Worm (Caenorhabditis elegans): ENCODE data around the gene gnrr-4.

The gnrr-4 gene

DNA sequence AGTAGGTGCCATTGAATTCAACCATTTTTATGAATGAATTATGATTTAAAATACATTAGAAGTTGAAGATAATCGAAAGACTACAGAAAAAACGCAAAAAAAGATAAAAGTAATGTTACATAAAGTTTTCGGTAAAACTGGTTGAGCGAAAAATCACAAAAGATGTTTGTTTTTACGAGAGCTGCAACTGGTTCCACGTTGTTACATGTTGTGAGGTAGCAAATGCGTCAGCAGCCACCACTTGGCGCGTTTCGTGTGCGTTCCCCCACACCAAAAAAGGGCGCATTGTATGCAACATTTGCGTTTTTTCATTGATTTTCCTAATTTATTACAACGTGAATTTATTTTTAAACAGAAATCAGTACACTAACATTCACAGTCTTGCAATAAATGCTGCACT, 39.0 kb upstream of the gnrr-4 start, which contains the start of gene gakh-1:
Gene gakh-1, plus strand, starts transcription at position 347 of the 400 bp plus-strand sequence.
- TF ChIP-seq xnd-1 (tag; optimal IDR thresholded peaks at IDR 0.05) (no peak), aptf-3 (GFP tag; IDR thresholded peaks at IDR 0.05) (no peak), lir-1 (GFP tag; conservative IDR thresholded peaks at IDR 0.05) (no peak), ceh-40 (GFP tag; IDR thresholded peaks at IDR 0.05) (no peak), mxl-1 (tag; optimal IDR thresholded peaks at IDR 0.05) (no peak), ztf-3 (GFP tag; optimal IDR thresholded peaks at IDR 0.05) (no peak), B0019.2 (GFP tag; conservative IDR thresholded peaks at IDR 0.05) (no peak), pha-4 (tag; optimal IDR thresholded peaks at IDR 0.05) (no peak), nhr-80 (tag; optimal IDR thresholded peaks at IDR 0.05) (peak; percentile 57), rpc-1 (optimal IDR thresholded peaks at IDR 0.05) (no peak), rpc-1 (tag; optimal IDR thresholded peaks at IDR 0.05) (no peak), ekl-4 (GFP tag; IDR thresholded peaks at IDR 0.05) (no peak), ZK185.1 (tag; optimal IDR thresholded peaks at IDR 0.05; ENCODE audit: poor library complexity, severe bottlenecking) (no peak), lsy-27 (tag; optimal IDR thresholded peaks at IDR 0.05; ENCODE audit: borderline replicate concordance, insufficient read depth) (no peak), pbrm-1 (GFP tag; IDR thresholded peaks at IDR 0.05) (peak; percentile 53; the same call in 1 of the 2 replicates), lag-1 (GFP tag; IDR thresholded peaks at IDR 0.05) (no peak), hsf-1 (GFP tag; IDR thresholded peaks at IDR 0.05) (no peak), F23B12.7 (tag; optimal IDR thresholded peaks at IDR 0.05; ENCODE audit: insufficient read depth) (no peak), hmg-1.2 (GFP tag; IDR thresholded peaks at IDR 0.05) (no peak), ccch-3 (GFP tag; optimal IDR thresholded peaks at IDR 0.05) (no peak), lin-26 (GFP tag; IDR thresholded peaks at IDR 0.05) (no peak), F57C9.4 (tag; optimal IDR thresholded peaks at IDR 0.05) (no peak), dpl-1 (GFP tag; optimal IDR thresholded peaks at IDR 0.05) (no peak), egrh-3 (GFP tag; IDR thresholded peaks at IDR 0.05) (no peak), let-526 (GFP tag; IDR thresholded peaks at IDR 0.05) (no peak), attf-3 (GFP tag; conservative IDR thresholded peaks at IDR 0.05) (no peak), rcor-1 (GFP tag; IDR thresholded peaks at IDR 0.05) (0 out of 2 replicates have a peak, but pooled peaks have one; percentile 10), dox-1 (GFP tag; IDR thresholded peaks at IDR 0.05) (peak; percentile 48), ztf-6 (GFP tag; IDR thresholded peaks at IDR 0.05) (no peak), lin-35 (GFP tag; optimal IDR thresholded peaks at IDR 0.05) (peak in 1 of 3 experiments; percentile 30), madf-6 (GFP tag; IDR thresholded peaks at IDR 0.05) (no peak), sdz-38 (tag; optimal IDR thresholded peaks at IDR 0.05) (no peak), sea-2 (GFP tag; IDR thresholded peaks at IDR 0.05) (no peak), ztf-26 (tag; optimal IDR thresholded peaks at IDR 0.05) (no peak), hlh-26 (GFP tag; conservative IDR thresholded peaks at IDR 0.05) (no peak), F49E8.2 (tag; optimal IDR thresholded peaks at IDR 0.05; ENCODE audit: insufficient read depth) (no peak), tbx-9 (tag; optimal IDR thresholded peaks at IDR 0.05; ENCODE audit: borderline replicate concordance) (no peak), dpff-1 (tag; optimal IDR thresholded peaks at IDR 0.05) (no peak), zim-3 (tag; optimal IDR thresholded peaks at IDR 0.05) (no peak), ceh-100 (GFP tag; IDR thresholded peaks at IDR 0.05) (no peak), tbp1 (GFP tag; optimal IDR thresholded peaks at IDR 0.05) (no peak), unc-62 (GFP tag; optimal IDR thresholded peaks at IDR 0.05) (no peak), F52B5.7 (tag; optimal IDR thresholded peaks at IDR 0.05) (no peak), F33H1.4 (GFP tag; IDR thresholded peaks at IDR 0.05) (no peak), F22D6.2 (tag; optimal IDR thresholded peaks at IDR 0.05) (peak; percentile 10), Y95B8A.8 (GFP tag; IDR thresholded peaks at IDR 0.05) (no peak), attf-5 (GFP tag; optimal IDR thresholded peaks at IDR 0.05) (peak; percentile 12), tlf-1 (GFP tag; optimal IDR thresholded peaks at IDR 0.05) (no peak), nfya-2 (GFP tag; IDR thresholded peaks at IDR 0.05) (no peak), T07F8.4 (tag; optimal IDR thresholded peaks at IDR 0.05) (no peak)

All from whole organism, young adult.